Fruit fly (Drosophila melanogaster) whole organism, embryonic: ENCODE measurements around the gene CG42393.

ENCODE experiments used
- Antp ChIP-seq: fragments of 200-800 bp; sonication (Bioruptor generic); optimal IDR thresholded peaks from 3 replicates; lab custom pipeline; 2016; ENCODE audit warnings: missing biosample characterization, missing genetic modification characterization
- B-H2 ChIP-seq: fragments of 200-800 bp; sonication (Bioruptor generic); optimal IDR thresholded peaks from 2 replicates; lab custom pipeline; 2018; ENCODE audit warnings: missing biosample characterization, mild to moderate bottlenecking, missing genetic modification characterization
- Blimp-1 ChIP-seq: fragments of 200-800 bp; sonication (Bioruptor generic); optimal IDR thresholded peaks from 3 replicates; lab custom pipeline; 2018; ENCODE audit warnings: missing biosample characterization, missing genetic modification characterization, mild to moderate bottlenecking, moderate library complexity, missing genetic modification reagents
- BtbVII ChIP-seq: fragments of 200-800 bp; sonication (Bioruptor generic); optimal IDR thresholded peaks from 3 replicates; lab custom pipeline; 2017; ENCODE audit warnings: missing biosample characterization, mild to moderate bottlenecking, missing genetic modification characterization
- CG10543 ChIP-seq: fragments of 200-800 bp; sonication (Bioruptor generic); optimal IDR thresholded peaks from 3 replicates; lab custom pipeline; 2017; ENCODE audit warnings: missing biosample characterization, mild to moderate bottlenecking, missing genetic modification characterization, moderate library complexity
- CG13624 ChIP-seq: fragments of 200-800 bp; sonication (Bioruptor generic); optimal IDR thresholded peaks from 2 replicates; lab custom pipeline; 2016; ENCODE audit warnings: missing biosample characterization, missing genetic modification characterization
- CG15011 ChIP-seq: fragments of 200-800 bp; sonication (Bioruptor generic); optimal IDR thresholded peaks from 3 replicates; lab custom pipeline; 2018; ENCODE audit warnings: missing biosample characterization, mild to moderate bottlenecking, missing genetic modification characterization
- CG15479 ChIP-seq: fragments of 200-800 bp; sonication (Bioruptor generic); optimal IDR thresholded peaks from 3 replicates; lab custom pipeline; 2019; ENCODE audit warnings: missing biosample characterization, mild to moderate bottlenecking, missing genetic modification characterization, moderate library complexity
- CG15696 ChIP-seq: fragments of 200-800 bp; sonication (Bioruptor generic); optimal IDR thresholded peaks from 2 replicates; lab custom pipeline; 2019; ENCODE audit warnings: missing biosample characterization, mild to moderate bottlenecking, missing genetic modification characterization, moderate library complexity
- CG16813 ChIP-seq: fragments of 200-800 bp; sonication (Bioruptor generic); IDR thresholded peaks from 3 replicates; pipeline ENCODE4 v1.3.6; 2022; ENCODE audit warnings: missing biosample characterization, missing genetic modification characterization; ENCODE audit not compliant: partially characterized antibody
- CG2120 ChIP-seq: fragments of 200-800 bp; sonication (Bioruptor generic); optimal IDR thresholded peaks from 3 replicates; lab custom pipeline; 2016; ENCODE audit warnings: missing biosample characterization, missing genetic modification characterization
- CG2199 ChIP-seq: fragments of 200-800 bp; sonication (Bioruptor generic); IDR thresholded peaks from 3 replicates; pipeline ENCODE4 v1.3.6; 2022; ENCODE audit warnings: missing biosample characterization, missing genetic modification characterization
- CG32532 ChIP-seq: fragments of 200-800 bp; sonication (Bioruptor generic); IDR thresholded peaks from 2 replicates; pipeline ENCODE4 v1.3.6; 2022; ENCODE audit warnings: missing biosample characterization, missing genetic modification characterization
- CG3281 ChIP-seq: fragments of 200-800 bp; sonication (Bioruptor generic); optimal IDR thresholded peaks from 3 replicates; lab custom pipeline; 2017; ENCODE audit warnings: missing biosample characterization, mild to moderate bottlenecking, missing genetic modification characterization
- CG43689 ChIP-seq: fragments of 200-800 bp; sonication (Bioruptor generic); IDR thresholded peaks from 2 replicates; pipeline ENCODE4 v1.3.6; 2022; ENCODE audit warnings: missing biosample characterization, missing genetic modification characterization
- CG6175 ChIP-seq: fragments of 200-800 bp; sonication (Bioruptor generic); IDR thresholded peaks from 3 replicates; pipeline ENCODE4 v1.3.6; 2022; ENCODE audit warnings: missing biosample characterization, missing genetic modification characterization
- CG8478 ChIP-seq: fragments of >200 bp; optimal IDR thresholded peaks from 2 replicates; lab custom pipeline; 2018
- CG9932 ChIP-seq: fragments of 200-800 bp; sonication (Bioruptor generic); IDR thresholded peaks from 2 replicates; pipeline ENCODE4 v1.3.6; 2022; ENCODE audit warnings: missing biosample characterization, missing genetic modification characterization
- CrebB ChIP-seq: fragments of 200-800 bp; sonication (Bioruptor generic); optimal IDR thresholded peaks from 3 replicates; lab custom pipeline; 2018; ENCODE audit warnings: missing biosample characterization, mild to moderate bottlenecking, missing genetic modification characterization
- Dip2 ChIP-seq: fragments of 200-800 bp; sonication (Bioruptor generic); IDR thresholded peaks from 2 replicates; pipeline ENCODE4 v1.3.6; 2022; ENCODE audit warnings: missing biosample characterization, missing genetic modification characterization
- E2f2 ChIP-seq: fragments of 200-800 bp; sonication (Bioruptor generic); IDR thresholded peaks from 2 replicates; pipeline ENCODE4 v1.3.6; 2022; ENCODE audit warnings: missing biosample characterization, missing genetic modification characterization
- Ets65A ChIP-seq: fragments of 200-800 bp; sonication (Bioruptor generic); peaks from one replicate; lab custom pipeline; 2016; ENCODE audit warnings: missing biosample characterization, missing genetic modification characterization
- Fer1 ChIP-seq: fragments of 200-800 bp; sonication (Bioruptor generic); optimal IDR thresholded peaks from 2 replicates; lab custom pipeline; 2017; ENCODE audit warnings: missing biosample characterization, mild to moderate bottlenecking, missing genetic modification characterization
- Fer3 ChIP-seq: fragments of 200-800 bp; sonication (Bioruptor generic); optimal IDR thresholded peaks from 2 replicates; lab custom pipeline; 2018; ENCODE audit warnings: missing biosample characterization, mild to moderate bottlenecking, missing genetic modification characterization, moderate library complexity
- HLHmδ ChIP-seq: fragments of 200-800 bp; sonication (Bioruptor generic); optimal IDR thresholded peaks from 2 replicates; lab custom pipeline; 2018; ENCODE audit warnings: missing biosample characterization, mild to moderate bottlenecking, missing genetic modification characterization, moderate library complexity
- Hr3 ChIP-seq: fragments of 200-800 bp; sonication (Bioruptor generic); optimal IDR thresholded peaks from 3 replicates; lab custom pipeline; 2016; ENCODE audit warnings: missing biosample characterization, missing genetic modification characterization
- Lim3 ChIP-seq: fragments of 200-800 bp; sonication (Bioruptor generic); IDR thresholded peaks from 2 replicates; pipeline ENCODE4 v1.3.6; 2022; ENCODE audit warnings: missing biosample characterization, missing genetic modification characterization
- Med ChIP-seq: fragments of 200-800 bp; sonication (Bioruptor generic); peaks from one replicate; lab custom pipeline; 2016; ENCODE audit warnings: missing biosample characterization, missing genetic modification characterization, mild to moderate bottlenecking, inconsistent platforms, moderate library complexity
- NFAT ChIP-seq: fragments of 200-800 bp; sonication (Bioruptor generic); IDR thresholded peaks from 2 replicates; pipeline ENCODE4 v1.3.6; 2022; ENCODE audit warnings: missing biosample characterization, missing genetic modification characterization
- NK7.1 ChIP-seq: fragments of 200-800 bp; sonication (Bioruptor generic); optimal IDR thresholded peaks from 3 replicates; lab custom pipeline; 2016; ENCODE audit warnings: missing biosample characterization, missing genetic modification characterization
- Ravus ChIP-seq: fragments of 200-800 bp; sonication (Bioruptor generic); IDR thresholded peaks from 2 replicates; pipeline ENCODE4 v1.3.6; 2022; ENCODE audit warnings: missing biosample characterization, missing genetic modification characterization
- Rfx ChIP-seq: fragments of 200-800 bp; sonication (Bioruptor generic); IDR thresholded peaks from 2 replicates; pipeline ENCODE4 v1.3.6; 2022; ENCODE audit warnings: missing biosample characterization, missing genetic modification characterization
- Xbp1 ChIP-seq: fragments of 200-800 bp; sonication (Bioruptor generic); optimal IDR thresholded peaks from 3 replicates; lab custom pipeline; 2016; ENCODE audit warnings: missing biosample characterization, mild to moderate bottlenecking, missing genetic modification characterization
- bigmax ChIP-seq: fragments of 200-800 bp; sonication (Bioruptor generic); optimal IDR thresholded peaks from 2 replicates; lab custom pipeline; 2018; ENCODE audit warnings: missing biosample characterization, mild to moderate bottlenecking, missing genetic modification characterization
- bsh ChIP-seq, 2 experiments: fragments of 200-800 bp; sonication (Bioruptor generic); optimal IDR thresholded peaks; 2 replicates each; lab custom pipeline; 2017 to 2018; ENCODE audit warnings: mild to moderate bottlenecking in 2 of 2, missing biosample characterization in 2 of 2, missing genetic modification characterization in 2 of 2, moderate library complexity in 1 of 2
- chn ChIP-seq: fragments of 200-800 bp; sonication (Bioruptor generic); optimal IDR thresholded peaks from 2 replicates; lab custom pipeline; 2016; ENCODE audit warnings: missing biosample characterization, missing genetic modification characterization
- cwo ChIP-seq: fragments of 200-800 bp; sonication (Bioruptor generic); optimal IDR thresholded peaks from 3 replicates; lab custom pipeline; 2017; ENCODE audit warnings: missing biosample characterization, missing genetic modification characterization, mild to moderate bottlenecking, moderate library complexity, missing genetic modification reagents
- dysf ChIP-seq: fragments of 200-800 bp; sonication (Bioruptor generic); IDR thresholded peaks from 3 replicates; pipeline ENCODE4 v1.3.6; 2022; ENCODE audit warnings: missing biosample characterization, missing genetic modification characterization
- emc ChIP-seq: fragments of 200-800 bp; sonication (Bioruptor generic); optimal IDR thresholded peaks from 2 replicates; lab custom pipeline; 2016; ENCODE audit warnings: missing biosample characterization, missing genetic modification characterization
- fd102C ChIP-seq: fragments of 200-800 bp; sonication (Bioruptor generic); optimal IDR thresholded peaks from 2 replicates; lab custom pipeline; 2018; ENCODE audit warnings: missing biosample characterization, mild to moderate bottlenecking, missing genetic modification characterization, moderate library complexity
- fd96Cb ChIP-seq: fragments of 200-800 bp; sonication (Bioruptor generic); optimal IDR thresholded peaks from 2 replicates; lab custom pipeline; 2018; ENCODE audit warnings: missing biosample characterization, mild to moderate bottlenecking, missing genetic modification characterization, moderate library complexity
- lab ChIP-seq: fragments of 200-800 bp; sonication (Bioruptor generic); optimal IDR thresholded peaks from 3 replicates; lab custom pipeline; 2017; ENCODE audit warnings: missing biosample characterization, missing genetic modification characterization, mild to moderate bottlenecking, moderate library complexity, missing genetic modification reagents
- lmd ChIP-seq: fragments of 200-800 bp; sonication (Bioruptor generic); IDR thresholded peaks from 2 replicates; pipeline ENCODE4 v1.3.6; 2022; ENCODE audit warnings: missing biosample characterization, missing genetic modification characterization
- nau ChIP-seq: fragments of 200-800 bp; sonication (Bioruptor generic); optimal IDR thresholded peaks from 3 replicates; lab custom pipeline; 2017; ENCODE audit warnings: missing biosample characterization, mild to moderate bottlenecking, missing genetic modification characterization, missing genetic modification reagents
- nerfin-2 ChIP-seq: fragments of 200-800 bp; sonication (Bioruptor generic); IDR thresholded peaks from 2 replicates; pipeline ENCODE4 v1.3.6; 2022; ENCODE audit warnings: missing biosample characterization, missing genetic modification characterization; ENCODE audit not compliant: partially characterized antibody
- pan ChIP-seq, 4 experiments: fragments of >200 bp in 3 of 4; fragments of 200-800 bp in 1 of 4; sonication (Bioruptor generic) in 1 of 4; optimal IDR thresholded peaks in 3 of 4; IDR thresholded peaks in 1 of 4; 2 replicates each; pipeline versions ENCODE4 v1.3.6 to Lab custom; 2017 to 2022; ENCODE audit warnings: missing biosample characterization in 2 of 4, missing genetic modification characterization in 2 of 4, mixed read lengths in 1 of 4
- row ChIP-seq: fragments of 200-800 bp; sonication (Bioruptor generic); IDR thresholded peaks from 3 replicates; pipeline ENCODE4 v1.3.6; 2022; ENCODE audit warnings: missing biosample characterization, missing genetic modification characterization
- schlank ChIP-seq: fragments of 200-800 bp; sonication (Bioruptor generic); optimal IDR thresholded peaks from 2 replicates; lab custom pipeline; 2018; ENCODE audit warnings: missing biosample characterization, mild to moderate bottlenecking, missing genetic modification characterization
- sd ChIP-seq: fragments of 200-800 bp; sonication (Bioruptor generic); optimal IDR thresholded peaks from 3 replicates; lab custom pipeline; 2018; ENCODE audit warnings: missing biosample characterization, mild to moderate bottlenecking, missing genetic modification characterization, moderate library complexity
- slbo ChIP-seq: fragments of 200-800 bp; sonication (Bioruptor generic); IDR thresholded peaks from 2 replicates; pipeline ENCODE4 v1.3.6; 2022; ENCODE audit warnings: missing biosample characterization, missing genetic modification characterization
- sna ChIP-seq: fragments of 200-800 bp; sonication (Bioruptor generic); IDR thresholded peaks from 2 replicates; pipeline ENCODE4 v1.3.6; 2022; ENCODE audit warnings: missing biosample characterization, missing genetic modification characterization; ENCODE audit not compliant: partially characterized antibody

CG42393 gene

DNA sequence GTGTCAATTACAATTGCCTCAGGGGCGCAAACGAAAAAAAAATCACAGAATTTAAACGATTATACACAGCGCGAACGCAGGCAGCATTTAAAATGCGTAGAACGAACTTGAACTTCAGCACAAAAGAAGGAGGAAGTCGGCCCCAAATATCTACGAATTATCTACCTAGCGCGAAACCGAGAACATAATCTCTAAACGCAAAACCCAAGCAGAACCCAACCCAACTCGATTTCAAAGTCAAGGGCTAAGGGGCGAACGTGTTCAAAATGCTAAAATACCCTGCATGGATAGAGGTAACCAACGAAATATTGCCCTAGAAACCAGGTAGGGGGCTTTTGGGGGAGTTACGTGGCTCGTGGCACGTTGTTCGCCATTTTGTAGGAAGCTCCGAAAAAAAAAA, 24.0 kb upstream of the CG42393 start:
- TF ChIP-seq sna (GFP tag; lab: Robert Waterston, UW): no peak
- TF ChIP-seq Rfx (GFP tag; lab: Robert Waterston, UW): peak; percentile 60
- TF ChIP-seq BtbVII (GFP tag; lab: Kevin White, UChicago): no peak
- no peak for TF ChIP-seq bigmax (GFP tag; lab: Kevin White, UChicago)
- no peak for TF ChIP-seq E2f2 (GFP tag; lab: Robert Waterston, UW)
- no peak for TF ChIP-seq CrebB (tag; lab: Kevin White, UChicago)
- TF ChIP-seq CG16813 (GFP tag; lab: Robert Waterston, UW): no peak
- TF ChIP-seq CG2120 (GFP tag; lab: Kevin White, UChicago): peak; percentile 39
- peak; percentile 13 for TF ChIP-seq Xbp1
- no peak for TF ChIP-seq CG2199 (GFP tag; lab: Robert Waterston, UW)
- no peak for TF ChIP-seq schlank (tag; lab: Kevin White, UChicago)
- no peak for TF ChIP-seq emc (GFP tag; lab: Kevin White, UChicago)
- TF ChIP-seq CG43689 (GFP tag; lab: Robert Waterston, UW): no peak
- no peak for TF ChIP-seq pan (optimal IDR thresholded peaks at IDR 0.05; lab: Kevin White, UChicago)
- TF ChIP-seq pan (GFP tag; optimal IDR thresholded peaks at IDR 0.05 in 1 of 2, IDR thresholded peaks at IDR 0.05 in 1 of 2): peak in 1 of 2 experiments; percentile 17
- TF ChIP-seq CG8478 (lab: Kevin White, UChicago): no peak
- no peak for TF ChIP-seq Antp (GFP tag; lab: Kevin White, UChicago)
- peak; percentile 24 for TF ChIP-seq sd
- TF ChIP-seq Hr3 (GFP tag; lab: Kevin White, UChicago): no peak
- peak; percentile 3 for TF ChIP-seq CG3281 (GFP tag; lab: Kevin White, UChicago)
- no peak for TF ChIP-seq Blimp-1 (GFP tag; lab: Kevin White, UChicago)
- TF ChIP-seq CG10543 (GFP tag; lab: Kevin White, UChicago): no peak
- TF ChIP-seq cwo (GFP tag; lab: Kevin White, UChicago): peak; percentile 23
- TF ChIP-seq slbo: peak; percentile 56
- TF ChIP-seq nau: no peak
- TF ChIP-seq CG32532 (GFP tag; lab: Robert Waterston, UW): no peak
- no peak for TF ChIP-seq HLHmδ (GFP tag; lab: Kevin White, UChicago)
- TF ChIP-seq nerfin-2 (GFP tag; lab: Robert Waterston, UW): no peak
- 0 out of 3 replicates have a peak, but pooled peaks have one; percentile 17 for TF ChIP-seq row (GFP tag; lab: Robert Waterston, UW)
- TF ChIP-seq NFAT (GFP tag; lab: Robert Waterston, UW): no peak
- no peak for TF ChIP-seq Fer1
- 0 out of 3 replicates have a peak, but pooled peaks have one; percentile 36 for TF ChIP-seq CG6175 (GFP tag; lab: Robert Waterston, UW)
- peak; percentile 61 for TF ChIP-seq Ets65A (GFP tag; lab: Kevin White, UChicago)
- peak; percentile 18; the same call in 1 of the 2 replicates for TF ChIP-seq lmd (GFP tag; lab: Robert Waterston, UW)
- peak; percentile 26 for TF ChIP-seq Med
- peak; percentile 13 for TF ChIP-seq CG13624 (GFP tag; lab: Kevin White, UChicago)
- TF ChIP-seq CG15479 (GFP tag; lab: Kevin White, UChicago): no peak
- no peak for TF ChIP-seq fd102C (GFP tag; lab: Kevin White, UChicago)
- no peak for TF ChIP-seq fd96Cb
- no peak for TF ChIP-seq Lim3 (GFP tag; lab: Robert Waterston, UW)
- TF ChIP-seq Dip2 (GFP tag; lab: Robert Waterston, UW): no peak
- no peak for TF ChIP-seq bsh (GFP tag; optimal IDR thresholded peaks at IDR 0.05; lab: Kevin White, UChicago)
- peak; percentile 0 for TF ChIP-seq CG15011 (GFP tag; lab: Kevin White, UChicago)
- no peak for TF ChIP-seq chn (GFP tag; lab: Kevin White, UChicago)
- peak; percentile 10 for TF ChIP-seq Fer3
- TF ChIP-seq dysf (GFP tag; lab: Robert Waterston, UW): 0 out of 3 replicates have a peak, but pooled peaks have one; percentile 8
- TF ChIP-seq CG9932 (GFP tag; lab: Robert Waterston, UW): peak; percentile 36; the same call in 1 of the 2 replicates
- no peak for TF ChIP-seq NK7.1
- no peak for TF ChIP-seq CG15696 (tag; lab: Kevin White, UChicago)
- TF ChIP-seq lab (GFP tag; lab: Kevin White, UChicago): peak; percentile 27
- TF ChIP-seq Ravus (GFP tag; lab: Robert Waterston, UW): no peak
- TF ChIP-seq B-H2 (GFP tag; lab: Kevin White, UChicago): peak; percentile 25
